Fruit fly (Drosophila melanogaster): ENCODE measurements around the gene Mnr.

- TF ChIP-seq hkb (optimal IDR thresholded peaks at IDR 0.05) (no peak), hkb (GFP tag; IDR thresholded peaks at IDR 0.05) (no peak), Rfx (GFP tag; IDR thresholded peaks at IDR 0.05) (no peak), CG12942 (GFP tag; optimal IDR thresholded peaks at IDR 0.05) (no peak), E2f1 (GFP tag; IDR thresholded peaks at IDR 0.05) (no peak), Ets65A (GFP tag) (no peak), Dad (GFP tag; optimal IDR thresholded peaks at IDR 0.05) (no peak), CG4328 (GFP tag; optimal IDR thresholded peaks at IDR 0.05) (no peak)
Measured at dm6 chrX:21192953-21193352, 88.0 kb downstream of the Mnr start, which contains the start of gene ccb.

All from whole organism, embryonic.